Fruit fly (Drosophila melanogaster): ENCODE measurements around the gene CG5167.

The CG5167 gene

dm6 chr3R:12448889-12449314 is 42.6 kb downstream of the CG5167 start, which contains the start of gene CG18549 (continued):
- TF ChIP-seq TFAM (GFP tag; optimal IDR thresholded peaks at IDR 0.05), result peak; percentile 96
- TF ChIP-seq Doc3 (GFP tag; IDR thresholded peaks at IDR 0.05; ENCODE audit: partially characterized antibody), result peak; percentile 85
- TF ChIP-seq cas (GFP tag; IDR thresholded peaks at IDR 0.05), result peak; percentile 99
- peak; percentile 100 for TF ChIP-seq CG17829 (tag; optimal IDR thresholded peaks at IDR 0.05)
- peak; percentile 100 for TF ChIP-seq peb (GFP tag; IDR thresholded peaks at IDR 0.05)
- TF ChIP-seq scrt (GFP tag; optimal IDR thresholded peaks at IDR 0.05), result peak; percentile 99
- peak; percentile 98 for TF ChIP-seq ham (GFP tag; IDR thresholded peaks at IDR 0.05)
- peak; percentile 99 for TF ChIP-seq CG18476 (GFP tag; optimal IDR thresholded peaks at IDR 0.05)
- peak; percentile 100 for TF ChIP-seq caup (GFP tag; optimal IDR thresholded peaks at IDR 0.05; ENCODE audit: severe bottlenecking)
- peak; percentile 98 for TF ChIP-seq Jarid2 (GFP tag; optimal IDR thresholded peaks at IDR 0.05)
- TF ChIP-seq CG10209 (GFP tag; optimal IDR thresholded peaks at IDR 0.05), result peak; percentile 100
- peak; percentile 96 for TF ChIP-seq Ets97D (GFP tag; optimal IDR thresholded peaks at IDR 0.05)
- peak; percentile 93 for TF ChIP-seq Adf1 (GFP tag; IDR thresholded peaks at IDR 0.05)
- TF ChIP-seq CG15696 (tag; optimal IDR thresholded peaks at IDR 0.05), result peak; percentile 99
- TF ChIP-seq luna (GFP tag; optimal IDR thresholded peaks at IDR 0.05), result peak; percentile 98
- TF ChIP-seq NC2α (GFP tag; optimal IDR thresholded peaks at IDR 0.05), result peak; percentile 99
- peak; percentile 99 for TF ChIP-seq Dip3 (GFP tag; optimal IDR thresholded peaks at IDR 0.05)
- TF ChIP-seq H15 (GFP tag; IDR thresholded peaks at IDR 0.05), result peak; percentile 100
- peak; percentile 100 for TF ChIP-seq gsb (GFP tag; IDR thresholded peaks at IDR 0.05)
- TF ChIP-seq Mad (GFP tag; optimal IDR thresholded peaks at IDR 0.05), result peak; percentile 99
- peak; percentile 97 for TF ChIP-seq emc (GFP tag; optimal IDR thresholded peaks at IDR 0.05)
- peak; percentile 100 for TF ChIP-seq Hr3 (GFP tag; optimal IDR thresholded peaks at IDR 0.05)
- peak; percentile 99 for TF ChIP-seq GATAe (GFP tag; conservative IDR thresholded peaks at IDR 0.05)
- peak; percentile 100 for TF ChIP-seq wor (GFP tag; IDR thresholded peaks at IDR 0.05)
- TF ChIP-seq sqz (GFP tag; optimal IDR thresholded peaks at IDR 0.05), result peak; percentile 100
- TF ChIP-seq CG4820 (GFP tag; optimal IDR thresholded peaks at IDR 0.05), result peak; percentile 99
- peak; percentile 100 for TF ChIP-seq CG13624 (GFP tag; optimal IDR thresholded peaks at IDR 0.05)
- peak; percentile 97 for TF ChIP-seq psq (GFP tag; optimal IDR thresholded peaks at IDR 0.05)
- peak; percentile 100 for TF ChIP-seq Awh (GFP tag; IDR thresholded peaks at IDR 0.05)
- peak; percentile 100 for TF ChIP-seq sens (GFP tag)
- TF ChIP-seq dmrt11E (tag; optimal IDR thresholded peaks at IDR 0.05), result peak; percentile 100
- peak; percentile 100 for TF ChIP-seq ci (GFP tag; IDR thresholded peaks at IDR 0.05)
- TF ChIP-seq Lim3 (GFP tag; IDR thresholded peaks at IDR 0.05), result peak; percentile 99
- TF ChIP-seq Sox100B (GFP tag; optimal IDR thresholded peaks at IDR 0.05), result peak; percentile 100
- peak; percentile 90 for TF ChIP-seq Dll (GFP tag; IDR thresholded peaks at IDR 0.05; ENCODE audit: partially characterized antibody)
- TF ChIP-seq tup (GFP tag; optimal IDR thresholded peaks at IDR 0.05), result peak; percentile 99
- peak; percentile 98 for TF ChIP-seq CG6254 (GFP tag; optimal IDR thresholded peaks at IDR 0.05)
- TF ChIP-seq bsh (GFP tag; optimal IDR thresholded peaks at IDR 0.05), result peak; percentile 100
- TF ChIP-seq CG43689 (GFP tag; IDR thresholded peaks at IDR 0.05), result peak; percentile 99
- TF ChIP-seq bab2 (GFP tag; optimal IDR thresholded peaks at IDR 0.05), result peak; percentile 100
- TF ChIP-seq hb (GFP tag; IDR thresholded peaks at IDR 0.05; ENCODE audit: partially characterized antibody), result peak; percentile 72; the same call in 2 of the 3 replicates
- peak; percentile 99 for TF ChIP-seq Dad (GFP tag; optimal IDR thresholded peaks at IDR 0.05)
- TF ChIP-seq CG1603 (tag; optimal IDR thresholded peaks at IDR 0.05), result peak; percentile 97
- TF ChIP-seq jigr1 (GFP tag; IDR thresholded peaks at IDR 0.05), result peak; percentile 99
- peak; percentile 99 for TF ChIP-seq B-H2 (GFP tag; optimal IDR thresholded peaks at IDR 0.05)
- TF ChIP-seq Side (GFP tag; optimal IDR thresholded peaks at IDR 0.05), result peak; percentile 99
- TF ChIP-seq Spps (tag; optimal IDR thresholded peaks at IDR 0.05), result peak; percentile 100
- TF ChIP-seq unc-4 (GFP tag; IDR thresholded peaks at IDR 0.05; ENCODE audit: partially characterized antibody), result peak; percentile 81
- peak; percentile 100 for TF ChIP-seq CG1233 (GFP tag; optimal IDR thresholded peaks at IDR 0.05)
- TF ChIP-seq hkb (optimal IDR thresholded peaks at IDR 0.05), result no peak
- TF ChIP-seq hkb (GFP tag; IDR thresholded peaks at IDR 0.05), result peak; percentile 100

Measured in whole organism, embryonic.